Worm (Caenorhabditis elegans) whole organism, young adult: Measurements from ENCODE around the gene F48F7.5.
A peak's percentile ranks its signal among the peaks of the same experiment; 100 is the strongest.

Source experiments
- D2030.7 ChIP-seq: fragments of 200-800 bp; sonication (Bioruptor generic); IDR thresholded peaks from 2 replicates; pipeline ENCODE4 v1.3.6; 2022; ENCODE audit warnings: missing genetic modification reagents, missing genetic modification characterization, missing compliant biosample characterization
- F22D6.2 ChIP-seq: sonication (generic microtip); optimal IDR thresholded peaks from 2 replicates; lab custom pipeline; 2016; ENCODE audit warnings: mild to moderate bottlenecking, missing genetic modification characterization, missing compliant biosample characterization
- F37B4.10 ChIP-seq: fragments of 200-800 bp; sonication (Bioruptor generic); IDR thresholded peaks from 2 replicates; pipeline ENCODE4 v1.3.6; 2022; ENCODE audit warnings: missing genetic modification characterization, missing compliant biosample characterization
- F39B2.1 ChIP-seq: fragments of 200-800 bp; sonication (Bioruptor generic); IDR thresholded peaks from 2 replicates; pipeline ENCODE4 v1.3.6; 2022; ENCODE audit warnings: missing genetic modification reagents, missing genetic modification characterization, missing compliant biosample characterization
- F55B11.4 ChIP-seq: sonication (generic microtip); optimal IDR thresholded peaks from 2 replicates; lab custom pipeline; 2016; ENCODE audit warnings: missing compliant biosample characterization, missing genetic modification characterization, borderline replicate concordance; ENCODE audit not compliant: insufficient read depth
- Y95B8A.8 ChIP-seq: fragments of 200-800 bp; sonication (Bioruptor generic); IDR thresholded peaks from 2 replicates; pipeline ENCODE4 v1.3.6; 2022; ENCODE audit warnings: missing genetic modification reagents, missing genetic modification characterization, missing compliant biosample characterization
- ama-1 ChIP-seq, 3 experiments: fragments of 150-350 bp in 1 of 3; sonication (generic microtip) in 2 of 3; optimal IDR thresholded peaks; 2 replicates each; lab custom pipeline; 2014 to 2018; ENCODE audit warnings: missing biosample characterization in 2 of 3, missing genetic modification characterization in 2 of 3, missing genetic modification reagents in 2 of 3
- atf-7 ChIP-seq: sonication (generic microtip); optimal IDR thresholded peaks from 2 replicates; lab custom pipeline; 2017; ENCODE audit warnings: mild to moderate bottlenecking, missing genetic modification characterization, missing compliant biosample characterization
- attf-6 ChIP-seq: fragments of 200-800 bp; sonication (Bioruptor generic); IDR thresholded peaks from 2 replicates; pipeline ENCODE4 v1.3.6; 2022; ENCODE audit warnings: missing genetic modification reagents, missing genetic modification characterization, missing compliant biosample characterization
- bed-1 ChIP-seq: fragments of 200-800 bp; sonication (Bioruptor generic); IDR thresholded peaks from 2 replicates; pipeline ENCODE4 v1.3.6; 2022; ENCODE audit warnings: missing genetic modification reagents, missing genetic modification characterization, missing compliant biosample characterization
- ccch-3 ChIP-seq: fragments of 200-800 bp; sonication (Bioruptor generic); optimal IDR thresholded peaks from 2 replicates; lab custom pipeline; 2018; ENCODE audit warnings: mild to moderate bottlenecking, missing genetic modification characterization, missing compliant biosample characterization
- cebp-2 ChIP-seq: fragments of 200-800 bp; sonication (Bioruptor generic); IDR thresholded peaks from 2 replicates; pipeline ENCODE4 v1.3.6; 2022; ENCODE audit warnings: missing genetic modification characterization, missing compliant biosample characterization
- ceh-100 ChIP-seq: fragments of 200-800 bp; sonication (Bioruptor generic); IDR thresholded peaks from 2 replicates; pipeline ENCODE4 v1.3.6; 2022; ENCODE audit warnings: missing genetic modification reagents, missing genetic modification characterization, missing compliant biosample characterization
- ceh-58 ChIP-seq: fragments of 200-800 bp; sonication (Bioruptor generic); IDR thresholded peaks from 2 replicates; pipeline ENCODE4 v1.3.6; 2022; ENCODE audit warnings: missing genetic modification characterization, missing compliant biosample characterization
- ceh-79 ChIP-seq: sonication (generic microtip); optimal IDR thresholded peaks from 2 replicates; lab custom pipeline; 2017; ENCODE audit warnings: mild to moderate bottlenecking, missing genetic modification characterization, missing compliant biosample characterization
- ceh-91 ChIP-seq: fragments of 200-800 bp; sonication (Bioruptor generic); IDR thresholded peaks from 2 replicates; pipeline ENCODE4 v1.3.6; 2022; ENCODE audit warnings: missing genetic modification reagents, missing genetic modification characterization, missing compliant biosample characterization
- chd-7 ChIP-seq: sonication (generic microtip); optimal IDR thresholded peaks from 2 replicates; lab custom pipeline; 2016; ENCODE audit warnings: mild to moderate bottlenecking, missing genetic modification characterization, moderate library complexity, missing compliant biosample characterization
- dox-1 ChIP-seq: fragments of 200-800 bp; sonication (Bioruptor generic); IDR thresholded peaks from 2 replicates; pipeline ENCODE4 v1.3.6; 2022; ENCODE audit warnings: missing genetic modification reagents, missing genetic modification characterization, missing compliant biosample characterization
- dpl-1 ChIP-seq: fragments of 150-350 bp; optimal IDR thresholded peaks from 2 replicates; lab custom pipeline; 2014; ENCODE audit warnings: missing biosample characterization, missing genetic modification reagents, missing genetic modification characterization
- ekl-4 ChIP-seq: fragments of 200-800 bp; sonication (Bioruptor generic); IDR thresholded peaks from 2 replicates; pipeline ENCODE4 v1.3.6; 2022; ENCODE audit warnings: missing genetic modification reagents, missing genetic modification characterization, missing compliant biosample characterization
- ets-4 ChIP-seq: fragments of 200-800 bp; sonication (Bioruptor generic); optimal IDR thresholded peaks from 2 replicates; lab custom pipeline; 2018; ENCODE audit warnings: mild to moderate bottlenecking, missing genetic modification characterization, missing compliant biosample characterization
- fkh-3 ChIP-seq: sonication (generic microtip); optimal IDR thresholded peaks from 2 replicates; lab custom pipeline; 2016; ENCODE audit warnings: mild to moderate bottlenecking, missing genetic modification characterization, missing compliant biosample characterization
- him-1 ChIP-seq: sonication (generic microtip); optimal IDR thresholded peaks from 2 replicates; lab custom pipeline; 2016; ENCODE audit warnings: missing genotype, missing genetic modification reagents, missing genetic modification characterization, missing compliant biosample characterization
- hlh-26 ChIP-seq: fragments of 200-800 bp; sonication (Bioruptor generic); conservative IDR thresholded peaks from 2 replicates; pipeline ENCODE4 v1.3.6; 2022; ENCODE audit warnings: missing genetic modification reagents, missing genetic modification characterization, missing compliant biosample characterization
- lin-26 ChIP-seq: fragments of 200-800 bp; sonication (Bioruptor generic); IDR thresholded peaks from 2 replicates; pipeline ENCODE4 v1.3.6; 2022; ENCODE audit warnings: missing genetic modification reagents, missing genetic modification characterization, missing compliant biosample characterization
- lin-35 ChIP-seq, 3 experiments: fragments of 150-350 bp in 2 of 3; sonication (generic microtip) in 1 of 3; optimal IDR thresholded peaks; 2 replicates each; lab custom pipeline; 2014 to 2018; ENCODE audit warnings: missing biosample characterization in 3 of 3, missing genetic modification characterization in 3 of 3, missing genetic modification reagents in 3 of 3
- lin-40 ChIP-seq: sonication (generic microtip); optimal IDR thresholded peaks from 2 replicates; lab custom pipeline; 2016; ENCODE audit warnings: missing genetic modification characterization, mild to moderate bottlenecking, missing compliant biosample characterization, missing genotype, missing genetic modification reagents
- madf-3 ChIP-seq: fragments of 200-800 bp; sonication (Bioruptor generic); IDR thresholded peaks from 2 replicates; pipeline ENCODE4 v1.3.6; 2022; ENCODE audit warnings: missing genetic modification reagents, missing genetic modification characterization, missing compliant biosample characterization
- mxl-1 ChIP-seq: sonication (generic microtip); optimal IDR thresholded peaks from 2 replicates; lab custom pipeline; 2016; ENCODE audit warnings: missing genetic modification characterization, missing compliant biosample characterization
- nfyb-1 ChIP-seq: fragments of 200-800 bp; sonication (Bioruptor generic); IDR thresholded peaks from 2 replicates; pipeline ENCODE4 v1.3.6; 2022; ENCODE audit warnings: missing genetic modification reagents, missing genetic modification characterization, missing compliant biosample characterization
- nhr-80 ChIP-seq: sonication (generic microtip); optimal IDR thresholded peaks from 2 replicates; lab custom pipeline; 2016; ENCODE audit warnings: missing genetic modification characterization, missing compliant biosample characterization
- pbrm-1 ChIP-seq: fragments of 200-800 bp; sonication (Bioruptor generic); IDR thresholded peaks from 2 replicates; pipeline ENCODE4 v1.3.6; 2022; ENCODE audit warnings: missing genetic modification reagents, missing genetic modification characterization, missing compliant biosample characterization
- sea-2 ChIP-seq: fragments of 200-800 bp; sonication (Bioruptor generic); IDR thresholded peaks from 2 replicates; pipeline ENCODE4 v1.3.6; 2022; ENCODE audit warnings: missing genetic modification characterization, missing compliant biosample characterization
- snpc-1.3 ChIP-seq: sonication (generic microtip); optimal IDR thresholded peaks from 2 replicates; lab custom pipeline; 2017; ENCODE audit warnings: missing genetic modification characterization, mild to moderate bottlenecking, missing compliant biosample characterization, antibody characterized with exemption, moderate library complexity, missing genotype, missing genetic modification reagents; ENCODE audit not compliant: insufficient read depth
- snpc-3.4 ChIP-seq: sonication (generic microtip); optimal IDR thresholded peaks from 2 replicates; lab custom pipeline; 2017; ENCODE audit warnings: missing genetic modification characterization, mild to moderate bottlenecking, missing compliant biosample characterization, antibody characterized with exemption, moderate library complexity, missing genotype, missing genetic modification reagents
- zfh-2 ChIP-seq: fragments of 200-800 bp; sonication (Bioruptor generic); conservative IDR thresholded peaks from 2 replicates; pipeline ENCODE4 v1.3.6; 2022; ENCODE audit warnings: missing genetic modification reagents, missing genetic modification characterization, missing compliant biosample characterization
- ztf-25 ChIP-seq: fragments of 200-800 bp; sonication (Bioruptor generic); IDR thresholded peaks from 2 replicates; pipeline ENCODE4 v1.3.6; 2022; ENCODE audit warnings: missing genetic modification reagents, missing genetic modification characterization, missing compliant biosample characterization
- ztf-28 ChIP-seq: fragments of 200-800 bp; sonication (Bioruptor generic); IDR thresholded peaks from 2 replicates; pipeline ENCODE4 v1.3.6; 2022; ENCODE audit warnings: missing genetic modification reagents, missing genetic modification characterization, missing compliant biosample characterization

The F48F7.5 gene

ce11 chrX:13939388-13939787 lies 36.1 kb upstream of the F48F7.5 start:
- TF ChIP-seq F22D6.2 (tag; lab: Kevin White, UChicago) (no peak), atf-7 (tag; lab: Kevin White, UChicago) (no peak), fkh-3 (tag; lab: Kevin White, UChicago) (no peak), lin-26 (no peak), F55B11.4 (no peak), zfh-2 (GFP tag; lab: Robert Waterston, UW) (no peak)

ce11 chrX:13940287-13940686 lies 35.2 kb upstream of the F48F7.5 start:
- TF ChIP-seq ceh-58 (GFP tag; lab: Robert Waterston, UW): 0 out of 2 replicates have a peak, but pooled peaks have one; percentile 44
- no peak for TF ChIP-seq F37B4.10 (GFP tag; lab: Robert Waterston, UW)

- TF ChIP-seq ztf-25 (GFP tag; lab: Robert Waterston, UW) (no peak), ceh-100 (GFP tag; lab: Robert Waterston, UW) (no peak), ama-1 (optimal IDR thresholded peaks at IDR 0.05; lab: Kevin White, UChicago) (peak; percentile 36), ama-1 (GFP tag; optimal IDR thresholded peaks at IDR 0.05; lab: Kevin White, UChicago) (no peak)
Measured at ce11 chrX:13941296-13941695, 34.2 kb upstream of the F48F7.5 start.

DNA sequence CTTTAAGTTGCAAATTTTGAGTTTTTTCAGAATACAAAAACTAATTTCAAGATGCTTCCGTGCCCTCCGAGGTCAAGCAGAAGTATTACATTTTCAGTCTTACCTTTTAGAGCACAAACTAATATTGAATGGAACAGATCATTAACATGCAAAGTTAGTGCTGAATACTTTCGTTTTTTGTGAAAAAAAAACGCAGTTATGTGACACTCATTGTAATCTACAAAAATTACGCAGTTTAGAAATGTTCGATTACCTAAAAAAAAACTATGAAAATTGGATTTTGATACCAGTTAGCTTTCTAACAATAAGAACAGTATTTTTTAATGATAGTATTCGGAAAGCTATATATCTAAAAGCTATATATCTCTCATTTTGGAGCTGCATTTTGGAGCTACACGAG lies 33.6 kb upstream of the F48F7.5 start:
- TF ChIP-seq nhr-80 (tag; lab: Kevin White, UChicago) (no peak), pbrm-1 (GFP tag; lab: Robert Waterston, UW) (no peak), hlh-26 (GFP tag; lab: Robert Waterston, UW) (no peak), snpc-1.3 (tag; lab: Kevin White, UChicago) (no peak), chd-7 (tag; lab: Kevin White, UChicago) (no peak), ccch-3 (GFP tag; lab: Kevin White, UChicago) (no peak), snpc-3.4 (no peak), D2030.7 (no peak), nfyb-1 (GFP tag; lab: Robert Waterston, UW) (no peak), dox-1 (no peak)

- TF ChIP-seq cebp-2 (GFP tag; lab: Robert Waterston, UW): no peak
- no peak for TF ChIP-seq madf-3
- TF ChIP-seq ztf-25 (GFP tag; lab: Robert Waterston, UW): no peak
- no peak for TF ChIP-seq him-1
- no peak for TF ChIP-seq ceh-79 (tag; lab: Kevin White, UChicago)
Measured at ce11 chrX:13944184-13944583, 31.3 kb upstream of the F48F7.5 start.

DNA sequence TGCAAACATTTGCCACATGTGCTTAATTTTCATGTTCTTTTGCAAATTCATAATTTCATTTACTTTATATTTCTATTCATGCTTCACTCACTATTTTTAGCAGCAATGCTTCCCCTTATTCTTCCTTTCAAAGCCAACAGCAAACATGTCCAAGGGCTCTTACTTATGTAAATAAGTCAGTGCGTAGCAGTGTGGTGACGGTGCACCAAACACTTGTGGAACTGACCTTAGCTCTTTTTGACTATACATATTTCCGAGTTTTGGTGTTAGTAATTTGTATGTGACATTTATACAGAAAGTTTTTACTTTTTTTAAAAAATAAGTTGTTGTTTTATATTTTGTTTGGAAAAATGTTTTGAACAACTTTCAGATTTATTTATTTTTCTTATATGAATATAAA lies 30.4 kb upstream of the F48F7.5 start:
- TF ChIP-seq ets-4: no peak
- TF ChIP-seq ztf-25 (GFP tag; lab: Robert Waterston, UW): no peak
- no peak for TF ChIP-seq mxl-1
- no peak for TF ChIP-seq lin-35 (GFP tag; optimal IDR thresholded peaks at IDR 0.05; lab: Kevin White, UChicago)
- TF ChIP-seq bed-1 (GFP tag; lab: Robert Waterston, UW): no peak
- no peak for TF ChIP-seq lin-40 (tag; lab: Kevin White, UChicago)
- TF ChIP-seq pbrm-1 (GFP tag; lab: Robert Waterston, UW): no peak
- TF ChIP-seq ztf-28 (GFP tag; lab: Robert Waterston, UW): no peak
- TF ChIP-seq zfh-2 (GFP tag; lab: Robert Waterston, UW): no peak
- no peak for TF ChIP-seq him-1
- TF ChIP-seq madf-3: no peak
- TF ChIP-seq ceh-79 (tag; lab: Kevin White, UChicago): no peak
- TF ChIP-seq ceh-91: no peak
- TF ChIP-seq attf-6: no peak
- no peak for TF ChIP-seq Y95B8A.8 (GFP tag; lab: Robert Waterston, UW)
- TF ChIP-seq dpl-1 (GFP tag; lab: Kevin White, UChicago): no peak
- no peak for TF ChIP-seq ekl-4 (GFP tag; lab: Robert Waterston, UW)
- TF ChIP-seq F39B2.1: no peak
- TF ChIP-seq sea-2 (GFP tag; lab: Robert Waterston, UW): no peak
